Fruit fly (Drosophila melanogaster) whole organism, embryonic: ENCODE results near the gene Mst89B.

Experiments used
- ATbp ChIP-seq: fragments of 200-800 bp; sonication (Bioruptor generic); optimal IDR thresholded peaks from 2 replicates; lab custom pipeline; 2017; ENCODE audit warnings: missing biosample characterization, mild to moderate bottlenecking, missing genetic modification characterization, missing genetic modification reagents
- CG10565 ChIP-seq: fragments of 200-800 bp; sonication (Bioruptor generic); optimal IDR thresholded peaks from 3 replicates; lab custom pipeline; 2016; ENCODE audit warnings: missing biosample characterization, mild to moderate bottlenecking, missing genetic modification characterization
- CG10979 ChIP-seq: fragments of 200-800 bp; sonication (Bioruptor generic); optimal IDR thresholded peaks from 2 replicates; lab custom pipeline; 2018; ENCODE audit warnings: missing biosample characterization, mild to moderate bottlenecking, missing genetic modification characterization, moderate library complexity
- CG1233 ChIP-seq: fragments of 200-800 bp; sonication (Bioruptor generic); optimal IDR thresholded peaks from 4 replicates; lab custom pipeline; 2018; ENCODE audit warnings: missing biosample characterization, mild to moderate bottlenecking, missing genetic modification characterization
- CG12659 ChIP-seq: fragments of 200-800 bp; sonication (Bioruptor generic); optimal IDR thresholded peaks from 3 replicates; lab custom pipeline; 2017; ENCODE audit warnings: mild to moderate bottlenecking, missing biosample characterization, missing genetic modification reagents, missing genetic modification characterization
- CG12769 ChIP-seq: fragments of 200-800 bp; sonication (Bioruptor generic); optimal IDR thresholded peaks from 2 replicates; lab custom pipeline; 2019; ENCODE audit warnings: missing biosample characterization, mild to moderate bottlenecking, missing genetic modification characterization, moderate library complexity
- CG15601 ChIP-seq: fragments of 200-800 bp; sonication (Bioruptor generic); optimal IDR thresholded peaks from 3 replicates; lab custom pipeline; 2019; ENCODE audit warnings: missing biosample characterization, mild to moderate bottlenecking, missing genetic modification characterization, moderate library complexity
- CG1603 ChIP-seq: fragments of 200-800 bp; sonication (Bioruptor generic); optimal IDR thresholded peaks from 2 replicates; lab custom pipeline; 2019; ENCODE audit warnings: missing biosample characterization, mild to moderate bottlenecking, missing genetic modification characterization, moderate library complexity
- CG17328 ChIP-seq: fragments of 200-800 bp; sonication (Bioruptor generic); IDR thresholded peaks from 2 replicates; pipeline ENCODE4 v1.3.6; 2022; ENCODE audit warnings: missing biosample characterization, missing genetic modification characterization
- CG2678 ChIP-seq: fragments of 200-800 bp; sonication (Bioruptor generic); optimal IDR thresholded peaks from 3 replicates; lab custom pipeline; 2019; ENCODE audit warnings: missing biosample characterization, mild to moderate bottlenecking, missing genetic modification characterization, moderate library complexity
- CG2712 ChIP-seq: fragments of 200-800 bp; optimal IDR thresholded peaks from 3 replicates; lab custom pipeline; 2019; ENCODE audit warnings: missing biosample characterization, mild to moderate bottlenecking, missing genetic modification characterization, moderate library complexity
- CG4617 ChIP-seq: fragments of 200-800 bp; sonication (Bioruptor generic); optimal IDR thresholded peaks from 3 replicates; lab custom pipeline; 2016; ENCODE audit warnings: missing biosample characterization, missing genetic modification characterization, borderline replicate concordance
- CG4820 ChIP-seq: fragments of 200-800 bp; sonication (Bioruptor generic); optimal IDR thresholded peaks from 3 replicates; lab custom pipeline; 2016; ENCODE audit warnings: missing biosample characterization, missing genetic modification characterization
- CG4854 ChIP-seq: fragments of 200-800 bp; sonication (Bioruptor generic); optimal IDR thresholded peaks from 2 replicates; lab custom pipeline; 2016; ENCODE audit warnings: missing biosample characterization, missing genetic modification characterization, inconsistent platforms
- CG5245 ChIP-seq: fragments of 200-800 bp; sonication (Bioruptor generic); optimal IDR thresholded peaks from 3 replicates; lab custom pipeline; 2016; ENCODE audit warnings: missing biosample characterization, missing genetic modification characterization
- CG6272 ChIP-seq: fragments of 200-800 bp; sonication (Bioruptor generic); IDR thresholded peaks from 2 replicates; pipeline ENCODE4 v1.3.6; 2022; ENCODE audit warnings: missing biosample characterization, missing genetic modification characterization
- CG7786 ChIP-seq: fragments of 200-800 bp; sonication (Bioruptor generic); optimal IDR thresholded peaks from 2 replicates; lab custom pipeline; 2016; ENCODE audit warnings: missing biosample characterization, missing genetic modification characterization
- CG8478 ChIP-seq: fragments of >200 bp; optimal IDR thresholded peaks from 2 replicates; lab custom pipeline; 2018
- CG9215 ChIP-seq: fragments of 200-800 bp; sonication (Bioruptor generic); IDR thresholded peaks from 2 replicates; pipeline ENCODE4 v1.3.6; 2022; ENCODE audit warnings: missing biosample characterization, missing genetic modification characterization
- CG9727 ChIP-seq: fragments of 200-800 bp; sonication (Bioruptor generic); optimal IDR thresholded peaks from 3 replicates; lab custom pipeline; 2017; ENCODE audit warnings: missing biosample characterization, mild to moderate bottlenecking, missing genetic modification characterization
- D ChIP-seq, 2 experiments: fragments of 200-800 bp in 1 of 2; fragments of >200 bp in 1 of 2; sonication (Bioruptor generic) in 1 of 2; optimal IDR thresholded peaks; 2 replicates in 1 of 2; 3 replicates in 1 of 2; lab custom pipeline; 2017; ENCODE audit warnings: mild to moderate bottlenecking in 1 of 2, missing biosample characterization in 1 of 2, missing genetic modification characterization in 1 of 2, missing genetic modification reagents in 1 of 2
- Dll ChIP-seq: fragments of 200-800 bp; sonication (Bioruptor generic); IDR thresholded peaks from 4 replicates; pipeline ENCODE4 v1.3.6; 2022; ENCODE audit warnings: missing biosample characterization, missing genetic modification characterization; ENCODE audit not compliant: partially characterized antibody
- HmgZ ChIP-seq: fragments of 200-800 bp; sonication (Bioruptor generic); optimal IDR thresholded peaks from 2 replicates; lab custom pipeline; 2018; ENCODE audit warnings: missing biosample characterization, mild to moderate bottlenecking, missing genetic modification characterization
- Max ChIP-seq: fragments of 200-800 bp; sonication (Bioruptor generic); optimal IDR thresholded peaks from 2 replicates; lab custom pipeline; 2016; ENCODE audit warnings: missing biosample characterization, mild to moderate bottlenecking, missing genetic modification characterization
- Myb ChIP-seq: fragments of 200-800 bp; sonication (Bioruptor generic); optimal IDR thresholded peaks from 2 replicates; lab custom pipeline; 2016; ENCODE audit warnings: missing biosample characterization, missing genetic modification characterization
- PHDP ChIP-seq: fragments of 200-800 bp; sonication (Bioruptor generic); optimal IDR thresholded peaks from 3 replicates; lab custom pipeline; 2018; ENCODE audit warnings: missing biosample characterization, mild to moderate bottlenecking, missing genetic modification characterization, moderate library complexity
- Pdp1 ChIP-seq, 2 experiments: fragments of 200-800 bp; sonication (Bioruptor generic); optimal IDR thresholded peaks; 3 replicates each; lab custom pipeline; 2016; ENCODE audit warnings: missing biosample characterization in 2 of 2, missing genetic modification characterization in 2 of 2, mild to moderate bottlenecking in 1 of 2, moderate library complexity in 1 of 2
- Xrp1 ChIP-seq: fragments of 200-800 bp; sonication (Bioruptor generic); IDR thresholded peaks from 2 replicates; pipeline ENCODE4 v1.3.6; 2022; ENCODE audit warnings: missing biosample characterization, missing genetic modification characterization
- ap ChIP-seq: fragments of 200-800 bp; sonication (Bioruptor generic); IDR thresholded peaks from 2 replicates; pipeline ENCODE4 v1.3.6; 2022; ENCODE audit warnings: missing biosample characterization, missing genetic modification characterization
- bcd ChIP-seq: fragments of 200-800 bp; sonication (Bioruptor generic); optimal IDR thresholded peaks from 2 replicates; lab custom pipeline; 2017; ENCODE audit warnings: missing biosample characterization, mild to moderate bottlenecking, missing genetic modification characterization
- cad ChIP-seq: fragments of >200 bp; optimal IDR thresholded peaks from 2 replicates; lab custom pipeline; 2017; ENCODE audit warnings: missing biosample characterization, missing genetic modification characterization
- cas ChIP-seq: fragments of 200-800 bp; sonication (Bioruptor generic); IDR thresholded peaks from 2 replicates; pipeline ENCODE4 v1.3.6; 2022; ENCODE audit warnings: missing biosample characterization, missing genetic modification characterization
- chm ChIP-seq: fragments of 200-800 bp; sonication (Bioruptor generic); IDR thresholded peaks from 2 replicates; pipeline ENCODE4 v1.3.6; 2022; ENCODE audit warnings: missing biosample characterization, missing genetic modification characterization
- crc ChIP-seq: fragments of 200-800 bp; sonication (Bioruptor generic); optimal IDR thresholded peaks from 2 replicates; lab custom pipeline; 2016; ENCODE audit warnings: missing biosample characterization, missing genetic modification characterization
- crp ChIP-seq, 2 experiments: fragments of 200-800 bp; sonication (Bioruptor generic); optimal IDR thresholded peaks; 2 replicates in 1 of 2; 3 replicates in 1 of 2; lab custom pipeline; 2017; ENCODE audit warnings: missing biosample characterization in 2 of 2, missing genetic modification characterization in 2 of 2, mild to moderate bottlenecking in 1 of 2, moderate library complexity in 1 of 2
- dmrt11E ChIP-seq: fragments of 200-800 bp; sonication (Bioruptor generic); optimal IDR thresholded peaks from 3 replicates; lab custom pipeline; 2018; ENCODE audit warnings: missing biosample characterization, mild to moderate bottlenecking, missing genetic modification characterization, moderate library complexity
- fd96Cb ChIP-seq: fragments of 200-800 bp; sonication (Bioruptor generic); optimal IDR thresholded peaks from 2 replicates; lab custom pipeline; 2018; ENCODE audit warnings: missing biosample characterization, mild to moderate bottlenecking, missing genetic modification characterization, moderate library complexity
- gcm ChIP-seq: fragments of 200-800 bp; sonication (Bioruptor generic); optimal IDR thresholded peaks from 2 replicates; lab custom pipeline; 2019; ENCODE audit warnings: missing biosample characterization, mild to moderate bottlenecking, missing genetic modification characterization, moderate library complexity
- grau ChIP-seq: fragments of 200-800 bp; optimal IDR thresholded peaks from 3 replicates; lab custom pipeline; 2019; ENCODE audit warnings: missing biosample characterization, mild to moderate bottlenecking, missing genetic modification characterization, moderate library complexity
- kay ChIP-seq: fragments of 200-800 bp; sonication (Bioruptor generic); optimal IDR thresholded peaks from 2 replicates; lab custom pipeline; 2016; ENCODE audit warnings: missing biosample characterization, missing genetic modification characterization
- nerfin-2 ChIP-seq: fragments of 200-800 bp; sonication (Bioruptor generic); IDR thresholded peaks from 2 replicates; pipeline ENCODE4 v1.3.6; 2022; ENCODE audit warnings: missing biosample characterization, missing genetic modification characterization; ENCODE audit not compliant: partially characterized antibody
- otp ChIP-seq: fragments of 200-800 bp; sonication (Bioruptor generic); IDR thresholded peaks from 3 replicates; pipeline ENCODE4, ENCODE4 v1.3.6; 2022; ENCODE audit warnings: missing biosample characterization, missing genetic modification characterization
- p53 ChIP-seq: fragments of 200-800 bp; sonication (Bioruptor generic); optimal IDR thresholded peaks from 2 replicates; lab custom pipeline; 2016; ENCODE audit warnings: missing biosample characterization, missing genetic modification characterization
- pfk ChIP-seq: fragments of 200-800 bp; sonication (Bioruptor generic); optimal IDR thresholded peaks from 2 replicates; lab custom pipeline; 2018; ENCODE audit warnings: missing biosample characterization, mild to moderate bottlenecking, missing genetic modification characterization, moderate library complexity
- pnt ChIP-seq: fragments of 200-800 bp; sonication (Bioruptor generic); optimal IDR thresholded peaks from 3 replicates; lab custom pipeline; 2016; ENCODE audit warnings: missing biosample characterization, missing genetic modification characterization
- tap ChIP-seq: fragments of 200-800 bp; optimal IDR thresholded peaks from 3 replicates; lab custom pipeline; 2019; ENCODE audit warnings: missing biosample characterization, mild to moderate bottlenecking, missing genetic modification characterization, moderate library complexity
- twi ChIP-seq: fragments of 200-800 bp; optimal IDR thresholded peaks from 2 replicates; lab custom pipeline; 2019; ENCODE audit warnings: missing biosample characterization, mild to moderate bottlenecking, missing genetic modification characterization, moderate library complexity
- usp ChIP-seq: fragments of >200 bp; optimal IDR thresholded peaks from 2 replicates; lab custom pipeline; 2017; ENCODE audit warnings: missing biosample characterization, missing genetic modification characterization

Gene Mst89B

dm6 chr3R:16254616-16255601 lies 11.9 kb upstream of the Mst89B start (continued):
- TF ChIP-seq grau = no peak
- TF ChIP-seq pnt (GFP tag; lab: Kevin White, UChicago) = no peak
- TF ChIP-seq CG8478 = no peak
- peak; percentile 68 for TF ChIP-seq D (optimal IDR thresholded peaks at IDR 0.05; lab: Kevin White, UChicago)
- TF ChIP-seq D (GFP tag; optimal IDR thresholded peaks at IDR 0.05; lab: Kevin White, UChicago) = no peak
- no peak for TF ChIP-seq dmrt11E (tag; lab: Kevin White, UChicago)
- no peak for TF ChIP-seq Xrp1 (GFP tag; lab: Robert Waterston, UW)
- peak; percentile 61 for TF ChIP-seq CG10979 (tag; lab: Kevin White, UChicago)
- no peak for TF ChIP-seq ap (GFP tag; lab: Robert Waterston, UW)
- TF ChIP-seq Pdp1 (GFP tag; optimal IDR thresholded peaks at IDR 0.05; lab: Kevin White, UChicago) = peak in 1 of 2 experiments; percentile 50
- TF ChIP-seq chm (GFP tag; lab: Robert Waterston, UW) = no peak
- peak; percentile 10 for TF ChIP-seq bcd
- TF ChIP-seq CG1603 (tag; lab: Kevin White, UChicago) = peak; percentile 14
- TF ChIP-seq CG12659 (GFP tag; lab: Kevin White, UChicago) = no peak
- no peak for TF ChIP-seq Myb (GFP tag; lab: Kevin White, UChicago)
- no peak for TF ChIP-seq PHDP (tag; lab: Kevin White, UChicago)
- peak; percentile 27 for TF ChIP-seq p53 (GFP tag; lab: Kevin White, UChicago)
- no peak for TF ChIP-seq otp
- peak; percentile 43 for TF ChIP-seq gcm (GFP tag; lab: Kevin White, UChicago)
- peak; percentile 9 for TF ChIP-seq CG7786
- TF ChIP-seq kay (GFP tag; lab: Kevin White, UChicago) = peak; percentile 72
- TF ChIP-seq CG9215 (GFP tag; lab: Robert Waterston, UW) = no peak
- TF ChIP-seq CG12769 = no peak
- no peak for TF ChIP-seq CG1233 (GFP tag; lab: Kevin White, UChicago)
- no peak for TF ChIP-seq nerfin-2
- no peak for TF ChIP-seq CG6272
- TF ChIP-seq crp (GFP tag; optimal IDR thresholded peaks at IDR 0.05; lab: Kevin White, UChicago) = peak in 1 of 2 experiments; percentile 2
- peak; percentile 22 for TF ChIP-seq ATbp (GFP tag; lab: Kevin White, UChicago)
- no peak for TF ChIP-seq CG4854 (GFP tag; lab: Kevin White, UChicago)
- TF ChIP-seq CG9727 (GFP tag; lab: Kevin White, UChicago) = no peak
- no peak for TF ChIP-seq Dll (GFP tag; lab: Robert Waterston, UW)
- TF ChIP-seq usp (GFP tag; lab: Kevin White, UChicago) = no peak
- no peak for TF ChIP-seq CG17328 (GFP tag; lab: Robert Waterston, UW)
- TF ChIP-seq crc (GFP tag; lab: Kevin White, UChicago) = no peak
- TF ChIP-seq twi (tag; lab: Kevin White, UChicago) = peak; percentile 98
- no peak for TF ChIP-seq Max
- TF ChIP-seq cas (GFP tag; lab: Robert Waterston, UW) = no peak
- peak; percentile 3 for TF ChIP-seq CG2712 (tag; lab: Kevin White, UChicago)
- TF ChIP-seq CG5245 (GFP tag; lab: Kevin White, UChicago) = peak; percentile 11
- TF ChIP-seq cad = no peak
- peak; percentile 97 for TF ChIP-seq CG15601 (tag; lab: Kevin White, UChicago)
- peak; percentile 90 for TF ChIP-seq tap (tag; lab: Kevin White, UChicago)
- peak; percentile 22 for TF ChIP-seq CG2678
- no peak for TF ChIP-seq HmgZ (tag; lab: Kevin White, UChicago)
- no peak for TF ChIP-seq fd96Cb (tag; lab: Kevin White, UChicago)
- TF ChIP-seq CG4820 (GFP tag; lab: Kevin White, UChicago) = no peak
- no peak for TF ChIP-seq CG10565 (GFP tag; lab: Kevin White, UChicago)
- TF ChIP-seq pfk = peak; percentile 84
- TF ChIP-seq CG4617 (GFP tag; lab: Kevin White, UChicago) = no peak
